Worm (Caenorhabditis elegans): ENCODE data around the gene F58G11.4.

DNA sequence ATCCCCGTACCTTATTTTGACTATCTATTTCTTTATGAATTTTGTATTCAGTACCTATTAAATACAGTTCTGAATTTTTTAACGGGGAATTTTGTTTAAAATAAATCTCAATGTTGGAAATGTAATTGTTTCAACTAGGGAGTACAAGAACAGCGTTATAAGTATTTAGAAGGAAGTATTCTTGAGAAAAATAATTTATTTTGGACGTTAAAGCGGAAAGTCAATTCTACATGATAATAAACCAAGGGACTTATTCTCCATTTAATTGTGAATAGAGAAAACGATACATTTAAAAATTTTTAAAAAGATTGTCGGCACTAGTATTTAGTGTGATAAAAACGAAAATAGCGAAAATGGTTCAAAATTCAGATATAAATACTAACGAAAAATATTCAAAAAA is 3.2 kb upstream of the F58G11.4 start:
- TF ChIP-seq unc-130 (tag; optimal IDR thresholded peaks at IDR 0.05) (no peak), jun-1 (tag; optimal IDR thresholded peaks at IDR 0.05) (no peak), C16A3.4 (tag; optimal IDR thresholded peaks at IDR 0.05) (no peak), lin-14 (GFP tag; optimal IDR thresholded peaks at IDR 0.05) (no peak)
